Fruit fly (Drosophila melanogaster): ENCODE results near the gene Mur89F.

Mur89F gene

DNA sequence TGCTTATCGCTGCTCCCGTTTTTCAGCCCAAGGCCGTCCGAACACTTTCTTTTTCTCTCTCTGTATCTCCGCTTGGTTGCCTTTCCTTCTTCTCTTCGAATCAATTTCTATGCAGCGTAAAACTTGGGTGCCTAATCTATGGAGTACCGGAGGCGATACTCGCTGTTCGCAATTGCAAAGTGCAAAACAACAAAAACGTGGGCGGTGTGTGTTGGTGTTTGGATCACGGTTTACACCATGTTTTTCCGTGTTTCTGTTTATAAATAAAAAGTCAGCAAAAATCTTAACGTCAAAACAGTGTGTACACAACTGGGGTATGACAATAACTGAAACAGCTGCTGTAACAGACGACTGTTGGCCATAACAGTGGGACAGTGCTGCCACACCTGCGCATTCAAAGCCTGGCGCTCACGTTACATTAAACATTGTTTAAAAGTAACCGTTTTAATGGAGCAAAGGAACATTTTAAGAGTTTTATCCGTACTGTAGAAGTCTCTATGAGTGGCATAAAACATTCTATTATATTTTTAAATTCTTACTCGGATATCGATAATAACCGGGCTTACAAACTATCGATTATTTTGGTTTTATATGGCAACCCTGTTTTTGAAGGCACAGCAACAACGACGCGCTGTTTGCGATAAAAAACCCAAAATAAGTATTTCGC lies 52.7 kb downstream of the Mur89F start, which contains the start of the genes m-cup and Det (continued):
- TF ChIP-seq CG9727 (GFP tag; optimal IDR thresholded peaks at IDR 0.05) (peak; percentile 30), CG10431 (GFP tag; optimal IDR thresholded peaks at IDR 0.05) (no peak), al (GFP tag; IDR thresholded peaks at IDR 0.05) (no peak), peb (GFP tag; IDR thresholded peaks at IDR 0.05) (no peak), org-1 (GFP tag; optimal IDR thresholded peaks at IDR 0.05) (no peak), B-H2 (GFP tag; optimal IDR thresholded peaks at IDR 0.05) (no peak), Oli (tag; optimal IDR thresholded peaks at IDR 0.05) (no peak), CG7372 (GFP tag; IDR thresholded peaks at IDR 0.05) (no peak), CG7987 (GFP tag; optimal IDR thresholded peaks at IDR 0.05) (peak; percentile 15), stwl (tag; optimal IDR thresholded peaks at IDR 0.05) (peak; percentile 83), Opbp (GFP tag; IDR thresholded peaks at IDR 0.05; ENCODE audit: partially characterized antibody) (peak; percentile 49; the same call in 2 of the 3 replicates), CG4617 (GFP tag; optimal IDR thresholded peaks at IDR 0.05; ENCODE audit: borderline replicate concordance) (peak; percentile 44), hb (GFP tag; IDR thresholded peaks at IDR 0.05; ENCODE audit: partially characterized antibody) (no peak), Lim3 (GFP tag; IDR thresholded peaks at IDR 0.05) (no peak), CG11723 (GFP tag; optimal IDR thresholded peaks at IDR 0.05) (no peak), dm (GFP tag; optimal IDR thresholded peaks at IDR 0.05) (no peak), gcm (GFP tag; optimal IDR thresholded peaks at IDR 0.05) (no peak), sug (tag; optimal IDR thresholded peaks at IDR 0.05) (peak; percentile 20), Sin3A (optimal IDR thresholded peaks at IDR 0.05) (peak; percentile 87), fru (optimal IDR thresholded peaks at IDR 0.05) (no peak), cwo (GFP tag; optimal IDR thresholded peaks at IDR 0.05) (no peak), CG14860 (GFP tag; IDR thresholded peaks at IDR 0.05; ENCODE audit: partially characterized antibody) (peak; percentile 49; the same call in 1 of the 3 replicates), salm (tag; optimal IDR thresholded peaks at IDR 0.05) (no peak), Adf1 (GFP tag; IDR thresholded peaks at IDR 0.05) (no peak), Blimp-1 (GFP tag; optimal IDR thresholded peaks at IDR 0.05) (no peak), H15 (GFP tag; IDR thresholded peaks at IDR 0.05) (no peak), croc (GFP tag; conservative IDR thresholded peaks at IDR 0.05) (no peak), ttk (GFP tag; IDR thresholded peaks at IDR 0.05) (no peak), vvl (GFP tag; IDR thresholded peaks at IDR 0.05) (0 out of 2 replicates have a peak, but pooled peaks have one; percentile 3), CG4424 (GFP tag; optimal IDR thresholded peaks at IDR 0.05) (peak; percentile 8), CG15479 (GFP tag; optimal IDR thresholded peaks at IDR 0.05) (no peak), CG13287 (GFP tag; IDR thresholded peaks at IDR 0.05; ENCODE audit: partially characterized antibody) (peak; percentile 84), ase (GFP tag; IDR thresholded peaks at IDR 0.05) (no peak), Bdp1 (GFP tag; optimal IDR thresholded peaks at IDR 0.05) (no peak), CG10147 (GFP tag; optimal IDR thresholded peaks at IDR 0.05) (peak; percentile 10), NK7.1 (GFP tag; optimal IDR thresholded peaks at IDR 0.05) (no peak), CG11696 (GFP tag; IDR thresholded peaks at IDR 0.05) (no peak), CG17186 (GFP tag; optimal IDR thresholded peaks at IDR 0.05) (peak; percentile 79), sr (GFP tag; IDR thresholded peaks at IDR 0.05) (no peak), Dek (tag; optimal IDR thresholded peaks at IDR 0.05) (no peak), MBD-R2 (GFP tag; IDR thresholded peaks at IDR 0.05) (peak; percentile 68), dmrt99B (tag; optimal IDR thresholded peaks at IDR 0.05) (no peak), CG13894 (tag; optimal IDR thresholded peaks at IDR 0.05) (no peak), bbx (GFP tag; IDR thresholded peaks at IDR 0.05; ENCODE audit: partially characterized antibody) (peak; percentile 41; the same call in 1 of the 2 replicates), Dp (GFP tag; optimal IDR thresholded peaks at IDR 0.05) (peak; percentile 82), Elba2 (GFP tag; optimal IDR thresholded peaks at IDR 0.05) (no peak), Hmr (GFP tag; optimal IDR thresholded peaks at IDR 0.05) (peak; percentile 23), oc (tag; optimal IDR thresholded peaks at IDR 0.05) (no peak), CG2199 (GFP tag; IDR thresholded peaks at IDR 0.05) (no peak), fd102C (GFP tag; optimal IDR thresholded peaks at IDR 0.05) (no peak)
